Fruit fly (Drosophila melanogaster): ENCODE data around the gene Irk3.

Gene Irk3

DNA sequence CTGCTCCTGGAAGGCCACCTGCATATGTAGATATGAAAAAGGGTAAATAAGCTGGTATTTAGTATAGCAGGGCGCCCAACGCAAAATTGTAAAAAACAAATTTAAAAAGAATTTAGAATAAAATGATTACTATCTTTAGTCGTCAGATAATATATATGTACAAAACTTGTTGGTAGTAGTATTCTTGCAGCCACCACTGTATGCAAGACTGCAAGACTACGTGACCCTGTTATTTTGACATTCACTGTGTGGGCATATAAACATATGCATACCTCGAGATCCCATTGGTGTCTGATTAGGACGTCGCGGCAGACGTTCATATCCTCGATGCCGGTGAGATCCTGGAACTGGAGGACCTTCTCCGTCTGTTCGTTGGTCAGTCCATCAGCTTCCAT lies 5.7 kb downstream of the Irk3 start (continued):
- TF ChIP-seq gem (tag; optimal IDR thresholded peaks at IDR 0.05) (peak; percentile 43), Ada2b (GFP tag; IDR thresholded peaks at IDR 0.05) (peak; percentile 34; the same call in 1 of the 2 replicates), caup (GFP tag; optimal IDR thresholded peaks at IDR 0.05; ENCODE audit: severe bottlenecking) (peak; percentile 24), run (tag; optimal IDR thresholded peaks at IDR 0.05) (no peak), tna (GFP tag; IDR thresholded peaks at IDR 0.05; ENCODE audit: partially characterized antibody) (no peak), CG2712 (tag; optimal IDR thresholded peaks at IDR 0.05) (peak; percentile 4), CG9727 (GFP tag; optimal IDR thresholded peaks at IDR 0.05) (no peak), CG34224 (GFP tag; IDR thresholded peaks at IDR 0.05; ENCODE audit: partially characterized antibody) (no peak), Max (GFP tag; optimal IDR thresholded peaks at IDR 0.05) (peak; percentile 38), az2 (GFP tag; optimal IDR thresholded peaks at IDR 0.05) (peak; percentile 40), Xrp1 (GFP tag; IDR thresholded peaks at IDR 0.05) (peak; percentile 31; the same call in 1 of the 2 replicates), CG12104 (GFP tag; optimal IDR thresholded peaks at IDR 0.05) (no peak), Elba2 (GFP tag; optimal IDR thresholded peaks at IDR 0.05) (peak; percentile 46), CG4854 (GFP tag; optimal IDR thresholded peaks at IDR 0.05) (no peak), Pdp1 (GFP tag; optimal IDR thresholded peaks at IDR 0.05) (peak in 1 of 2 experiments; percentile 13), CG2116 (GFP tag; optimal IDR thresholded peaks at IDR 0.05) (no peak), wek (GFP tag; optimal IDR thresholded peaks at IDR 0.05) (peak; percentile 30), bbx (GFP tag; IDR thresholded peaks at IDR 0.05; ENCODE audit: partially characterized antibody) (no peak), CG14441 (GFP tag; IDR thresholded peaks at IDR 0.05) (peak; percentile 42; the same call in 1 of the 2 replicates), Meics (GFP tag; optimal IDR thresholded peaks at IDR 0.05) (peak; percentile 17), grau (tag; optimal IDR thresholded peaks at IDR 0.05) (peak; percentile 8), Med (GFP tag) (peak; percentile 92), CG11456 (GFP tag; IDR thresholded peaks at IDR 0.05) (0 out of 3 replicates have a peak, but pooled peaks have one; percentile 10), Antp (GFP tag; optimal IDR thresholded peaks at IDR 0.05) (peak; percentile 3), CG32532 (GFP tag; IDR thresholded peaks at IDR 0.05) (peak; percentile 67), pho (GFP tag; optimal IDR thresholded peaks at IDR 0.05) (peak; percentile 37), CG2120 (GFP tag; optimal IDR thresholded peaks at IDR 0.05) (peak; percentile 70), CG1647 (GFP tag; optimal IDR thresholded peaks at IDR 0.05) (peak; percentile 15), Ptx1 (GFP tag; IDR thresholded peaks at IDR 0.05) (peak; percentile 38), dysf (GFP tag; IDR thresholded peaks at IDR 0.05) (peak; percentile 44; the same call in 1 of the 3 replicates), E2f2 (GFP tag; IDR thresholded peaks at IDR 0.05) (peak; percentile 8; the same call in 1 of the 2 replicates), ERR (GFP tag; optimal IDR thresholded peaks at IDR 0.05) (no peak), Trl (optimal IDR thresholded peaks at IDR 0.05) (no peak), Trl (GFP tag; optimal IDR thresholded peaks at IDR 0.05) (peak; percentile 12), mam (GFP tag; optimal IDR thresholded peaks at IDR 0.05) (peak; percentile 44), slbo (GFP tag; IDR thresholded peaks at IDR 0.05) (peak; percentile 77), Fer1 (GFP tag; optimal IDR thresholded peaks at IDR 0.05) (peak; percentile 20), HLH54F (GFP tag; optimal IDR thresholded peaks at IDR 0.05) (peak; percentile 4), da (GFP tag; optimal IDR thresholded peaks at IDR 0.05) (no peak), Fer3 (tag; optimal IDR thresholded peaks at IDR 0.05) (peak; percentile 28), CG17359 (tag; optimal IDR thresholded peaks at IDR 0.05) (peak; percentile 37), CG12769 (tag; optimal IDR thresholded peaks at IDR 0.05) (peak; percentile 43), CG17328 (GFP tag; IDR thresholded peaks at IDR 0.05) (peak; percentile 48; the same call in 1 of the 2 replicates), CG1529 (GFP tag; optimal IDR thresholded peaks at IDR 0.05) (no peak), CG1603 (tag; optimal IDR thresholded peaks at IDR 0.05) (peak; percentile 10), Hand (GFP tag; optimal IDR thresholded peaks at IDR 0.05) (no peak), tin (GFP tag; optimal IDR thresholded peaks at IDR 0.05) (peak; percentile 38), Hr3 (GFP tag; optimal IDR thresholded peaks at IDR 0.05) (peak; percentile 23), CG9932 (GFP tag; IDR thresholded peaks at IDR 0.05) (peak; percentile 53), CG16779 (GFP tag; IDR thresholded peaks at IDR 0.05) (no peak), cas (GFP tag; IDR thresholded peaks at IDR 0.05) (0 out of 2 replicates have a peak, but pooled peaks have one; percentile 9)

Data from whole organism, embryonic.